Worm (Caenorhabditis elegans) whole organism, late embryonic: ENCODE results near the gene K03H1.9.

Experiments
- elt-2 ChIP-seq: sonication (generic microtip); optimal IDR thresholded peaks from 2 replicates; lab custom pipeline; 2016; ENCODE audit warnings: missing genetic modification reagents, missing genetic modification characterization, missing compliant biosample characterization
- elt-4 ChIP-seq: sonication (generic microtip); optimal IDR thresholded peaks from 2 replicates; lab custom pipeline; 2016; ENCODE audit warnings: missing genetic modification characterization, missing compliant biosample characterization
- hlh-30 ChIP-seq: sonication (generic microtip); optimal IDR thresholded peaks from 2 replicates; lab custom pipeline; 2017; ENCODE audit warnings: antibody characterized with exemption, missing genetic modification characterization, missing compliant biosample characterization; ENCODE audit not compliant: insufficient read depth

- TF ChIP-seq hlh-30 (tag; lab: Kevin White, UChicago) (no peak), elt-2 (tag; lab: Kevin White, UChicago) (no peak), elt-4 (tag; lab: Kevin White, UChicago) (no peak)
Measured at ce11 chrIII:9965444-9965843, 24.2 kb upstream of the K03H1.9 start.
